Fruit fly (Drosophila melanogaster) whole organism, prepupa: ENCODE data around the gene GABPI.

Experiments
- Blimp-1 ChIP-seq: fragments of 200-800 bp; sonication (Bioruptor generic); optimal IDR thresholded peaks from 3 replicates; lab custom pipeline; 2017; ENCODE audit warnings: missing biosample characterization, missing genetic modification characterization, mild to moderate bottlenecking, moderate library complexity, missing genetic modification reagents
- CG10631 ChIP-seq: fragments of 200-800 bp; sonication (Bioruptor generic); optimal IDR thresholded peaks from 2 replicates; lab custom pipeline; 2016; ENCODE audit warnings: missing biosample characterization, missing genetic modification characterization
- CG10669 ChIP-seq: fragments of 200-800 bp; sonication (Bioruptor generic); optimal IDR thresholded peaks from 3 replicates; lab custom pipeline; 2018; ENCODE audit warnings: missing biosample characterization, mild to moderate bottlenecking, missing genetic modification characterization, moderate library complexity
- CG11294 ChIP-seq: fragments of 200-800 bp; sonication (Bioruptor generic); IDR thresholded peaks from 2 replicates; pipeline ENCODE4 v1.3.6; 2022; ENCODE audit warnings: missing biosample characterization, missing genetic modification characterization
- CG11762 ChIP-seq: fragments of 200-800 bp; sonication (Bioruptor generic); optimal IDR thresholded peaks from 3 replicates; lab custom pipeline; 2016; ENCODE audit warnings: missing biosample characterization, missing genetic modification characterization; ENCODE audit not compliant: insufficient read depth
- CG11902 ChIP-seq: fragments of 200-800 bp; sonication (Bioruptor generic); optimal IDR thresholded peaks from 3 replicates; lab custom pipeline; 2016; ENCODE audit warnings: missing biosample characterization, missing genetic modification characterization
- CG15336 ChIP-seq: fragments of 200-800 bp; sonication (Bioruptor generic); IDR thresholded peaks from 2 replicates; pipeline ENCODE4 v1.3.6; 2022; ENCODE audit warnings: missing biosample characterization, missing genetic modification characterization
- CG1621 ChIP-seq: fragments of 200-800 bp; sonication (Bioruptor generic); optimal IDR thresholded peaks from 3 replicates; lab custom pipeline; 2018; ENCODE audit warnings: missing biosample characterization, mild to moderate bottlenecking, missing genetic modification characterization
- CG16779 ChIP-seq: fragments of 200-800 bp; sonication (Bioruptor generic); optimal IDR thresholded peaks from 3 replicates; lab custom pipeline; 2017; ENCODE audit warnings: missing biosample characterization, mild to moderate bottlenecking, missing genetic modification characterization
- CG3032 ChIP-seq: fragments of 200-800 bp; optimal IDR thresholded peaks from 2 replicates; lab custom pipeline; 2019; ENCODE audit warnings: missing biosample characterization, mild to moderate bottlenecking, missing genetic modification characterization, moderate library complexity
- CG31627 ChIP-seq: fragments of 200-800 bp; sonication (Bioruptor generic); optimal IDR thresholded peaks from 3 replicates; lab custom pipeline; 2016; ENCODE audit warnings: missing biosample characterization, missing genetic modification characterization
- CG34406 ChIP-seq: fragments of 200-800 bp; sonication (Bioruptor generic); optimal IDR thresholded peaks from 3 replicates; lab custom pipeline; 2016; ENCODE audit warnings: missing biosample characterization, missing genetic modification characterization
- CG3919 ChIP-seq: fragments of 200-800 bp; sonication (Bioruptor generic); optimal IDR thresholded peaks from 3 replicates; lab custom pipeline; 2016; ENCODE audit warnings: missing biosample characterization, missing genetic modification characterization
- CG4318 ChIP-seq: fragments of 200-800 bp; sonication (Bioruptor generic); optimal IDR thresholded peaks from 3 replicates; lab custom pipeline; 2017; ENCODE audit warnings: missing biosample characterization, mild to moderate bottlenecking, missing genetic modification characterization
- CG6163 ChIP-seq: fragments of 200-800 bp; sonication (Bioruptor generic); IDR thresholded peaks from 3 replicates; pipeline ENCODE4 v1.3.6; 2022; ENCODE audit warnings: missing biosample characterization, missing genetic modification characterization
- CG6276 ChIP-seq: fragments of 200-800 bp; sonication (Bioruptor generic); optimal IDR thresholded peaks from 2 replicates; lab custom pipeline; 2017; ENCODE audit warnings: missing biosample characterization, mild to moderate bottlenecking, missing genetic modification characterization
- CG6808 ChIP-seq: fragments of 200-800 bp; sonication (Bioruptor generic); optimal IDR thresholded peaks from 3 replicates; lab custom pipeline; 2017; ENCODE audit warnings: missing biosample characterization, missing genetic modification characterization, mild to moderate bottlenecking, moderate library complexity, missing genetic modification reagents
- CG6854 ChIP-seq: fragments of 200-800 bp; sonication (Bioruptor generic); optimal IDR thresholded peaks from 2 replicates; lab custom pipeline; 2017; ENCODE audit warnings: missing biosample characterization, mild to moderate bottlenecking, missing genetic modification characterization
- CG7368 ChIP-seq: fragments of 200-800 bp; sonication (Bioruptor generic); optimal IDR thresholded peaks from 3 replicates; lab custom pipeline; 2016; ENCODE audit warnings: missing biosample characterization, missing genetic modification characterization
- CG8119 ChIP-seq: fragments of 200-800 bp; sonication (Bioruptor generic); IDR thresholded peaks from 3 replicates; pipeline ENCODE4 v1.3.6; 2022; ENCODE audit warnings: missing biosample characterization, missing genetic modification characterization
- CG8319 ChIP-seq: fragments of 200-800 bp; sonication (Bioruptor generic); optimal IDR thresholded peaks from 3 replicates; lab custom pipeline; 2016; ENCODE audit warnings: missing biosample characterization, missing genetic modification characterization
- CG9139 ChIP-seq: fragments of 200-800 bp; sonication (Bioruptor generic); optimal IDR thresholded peaks from 3 replicates; lab custom pipeline; 2017; ENCODE audit warnings: missing biosample characterization, mild to moderate bottlenecking, missing genetic modification characterization
- Eip75B ChIP-seq: fragments of 200-800 bp; sonication (Bioruptor generic); optimal IDR thresholded peaks from 3 replicates; lab custom pipeline; 2016; ENCODE audit warnings: missing biosample characterization, missing genetic modification characterization
- Eip78C ChIP-seq: fragments of 200-800 bp; sonication (Bioruptor generic); peaks from one replicate; lab custom pipeline; 2016; ENCODE audit warnings: missing biosample characterization, missing genetic modification characterization
- Ets21C ChIP-seq: fragments of 200-800 bp; sonication (Bioruptor generic); optimal IDR thresholded peaks from 3 replicates; lab custom pipeline; 2016; ENCODE audit warnings: missing biosample characterization, missing genetic modification characterization
- Gug ChIP-seq: fragments of 200-800 bp; sonication (Bioruptor generic); IDR thresholded peaks from 2 replicates; pipeline ENCODE4 v1.3.6; 2022; ENCODE audit warnings: missing biosample characterization, missing genetic modification characterization
- Hr38 ChIP-seq: sonication (Bioruptor generic); optimal IDR thresholded peaks from 2 replicates; lab custom pipeline; 2016; ENCODE audit warnings: missing biosample characterization, missing genetic modification characterization
- Hr39 ChIP-seq: fragments of 200-800 bp; sonication (Bioruptor generic); optimal IDR thresholded peaks from 2 replicates; lab custom pipeline; 2016; ENCODE audit warnings: missing biosample characterization, missing genetic modification characterization
- Hr4 ChIP-seq: fragments of 200-800 bp; sonication (Bioruptor generic); optimal IDR thresholded peaks from 3 replicates; lab custom pipeline; 2016; ENCODE audit warnings: missing biosample characterization, missing genetic modification characterization
- Lpt ChIP-seq: fragments of 200-800 bp; sonication (Bioruptor generic); optimal IDR thresholded peaks from 3 replicates; lab custom pipeline; 2016; ENCODE audit warnings: missing biosample characterization, missing genetic modification characterization
- Met ChIP-seq: fragments of 200-800 bp; sonication (Bioruptor generic); optimal IDR thresholded peaks from 3 replicates; lab custom pipeline; 2016; ENCODE audit warnings: missing biosample characterization, missing genetic modification characterization
- OdsH ChIP-seq: fragments of 200-800 bp; sonication (Bioruptor generic); optimal IDR thresholded peaks from 3 replicates; lab custom pipeline; 2016; ENCODE audit warnings: missing biosample characterization, missing genetic modification characterization
- Smox ChIP-seq: fragments of 200-800 bp; sonication (Bioruptor generic); optimal IDR thresholded peaks from 3 replicates; lab custom pipeline; 2016; ENCODE audit warnings: missing biosample characterization, missing genetic modification characterization
- Sox102F ChIP-seq: fragments of 200-800 bp; sonication (Bioruptor generic); optimal IDR thresholded peaks from 2 replicates; lab custom pipeline; 2016; ENCODE audit warnings: missing biosample characterization, mild to moderate bottlenecking, missing genetic modification characterization
- Sox14 ChIP-seq: fragments of 200-800 bp; sonication (Bioruptor generic); optimal IDR thresholded peaks from 3 replicates; lab custom pipeline; 2016; ENCODE audit warnings: missing biosample characterization, missing genetic modification characterization
- Sox15 ChIP-seq: fragments of 200-800 bp; sonication (Bioruptor generic); optimal IDR thresholded peaks from 3 replicates; lab custom pipeline; 2016; ENCODE audit warnings: missing biosample characterization, missing genetic modification characterization
- achi ChIP-seq: fragments of 200-800 bp; sonication (Bioruptor generic); optimal IDR thresholded peaks from 3 replicates; lab custom pipeline; 2016; ENCODE audit warnings: missing biosample characterization, missing genetic modification characterization
- cyc ChIP-seq: fragments of 200-800 bp; sonication (Bioruptor generic); optimal IDR thresholded peaks from 3 replicates; lab custom pipeline; 2016; ENCODE audit warnings: missing biosample characterization, missing genetic modification characterization
- dac ChIP-seq: fragments of 200-800 bp; sonication (Bioruptor generic); optimal IDR thresholded peaks from 2 replicates; lab custom pipeline; 2017; ENCODE audit warnings: missing biosample characterization, mild to moderate bottlenecking, missing genetic modification characterization
- dsx ChIP-seq: fragments of 200-800 bp; optimal IDR thresholded peaks from 3 replicates; lab custom pipeline; 2019; ENCODE audit warnings: missing biosample characterization, mild to moderate bottlenecking, missing genetic modification characterization, moderate library complexity; ENCODE audit not compliant: poor library complexity, severe bottlenecking
- eg ChIP-seq: fragments of 200-800 bp; sonication (Bioruptor generic); IDR thresholded peaks from 3 replicates; pipeline ENCODE4 v1.3.6; 2022; ENCODE audit warnings: missing biosample characterization, missing genetic modification characterization
- esn ChIP-seq: fragments of 200-800 bp; sonication (Bioruptor generic); optimal IDR thresholded peaks from 2 replicates; lab custom pipeline; 2016; ENCODE audit warnings: missing biosample characterization, mild to moderate bottlenecking, missing genetic modification characterization, moderate library complexity
- fd59A ChIP-seq: fragments of 200-800 bp; sonication (Bioruptor generic); optimal IDR thresholded peaks from 2 replicates; lab custom pipeline; 2017; ENCODE audit warnings: missing biosample characterization, mild to moderate bottlenecking, missing genetic modification characterization, missing genetic modification reagents
- fkh ChIP-seq: fragments of 200-800 bp; sonication (Bioruptor generic); optimal IDR thresholded peaks from 3 replicates; lab custom pipeline; 2017; ENCODE audit warnings: missing biosample characterization, mild to moderate bottlenecking, missing genetic modification characterization, moderate library complexity
- lz ChIP-seq: fragments of 200-800 bp; sonication (Bioruptor generic); optimal IDR thresholded peaks from 3 replicates; lab custom pipeline; 2016; ENCODE audit warnings: missing biosample characterization, missing genetic modification characterization
- net ChIP-seq: fragments of 200-800 bp; sonication (Bioruptor generic); optimal IDR thresholded peaks from 3 replicates; lab custom pipeline; 2016; ENCODE audit warnings: missing biosample characterization, missing genetic modification characterization
- pdm3 ChIP-seq: fragments of 200-800 bp; sonication (Bioruptor generic); optimal IDR thresholded peaks from 3 replicates; lab custom pipeline; 2016; ENCODE audit warnings: missing biosample characterization, missing genetic modification characterization
- salr ChIP-seq, 2 experiments: fragments of 200-800 bp; sonication (Bioruptor generic); optimal IDR thresholded peaks; 3 replicates each; lab custom pipeline; 2016 to 2018; ENCODE audit warnings: missing biosample characterization in 2 of 2, missing genetic modification characterization in 2 of 2, mild to moderate bottlenecking in 1 of 2
- spab ChIP-seq: fragments of 200-800 bp; sonication (Bioruptor generic); optimal IDR thresholded peaks from 2 replicates; lab custom pipeline; 2017; ENCODE audit warnings: missing biosample characterization, mild to moderate bottlenecking, missing genetic modification characterization, missing genetic modification reagents
- ss ChIP-seq, 2 experiments: fragments of 200-800 bp; sonication (Bioruptor generic); optimal IDR thresholded peaks; 2 replicates in 1 of 2; 3 replicates in 1 of 2; lab custom pipeline; 2017 to 2018; ENCODE audit warnings: mild to moderate bottlenecking in 2 of 2, missing biosample characterization in 2 of 2, missing genetic modification characterization in 2 of 2, moderate library complexity in 1 of 2
- svp ChIP-seq: fragments of 200-800 bp; sonication (Bioruptor generic); peaks from one replicate; lab custom pipeline; 2016; ENCODE audit warnings: missing biosample characterization, missing genetic modification characterization
- topi ChIP-seq: fragments of 200-800 bp; sonication (Bioruptor generic); optimal IDR thresholded peaks from 3 replicates; lab custom pipeline; 2016; ENCODE audit warnings: missing biosample characterization, missing genetic modification characterization
- vri ChIP-seq: fragments of 200-800 bp; sonication (Bioruptor generic); optimal IDR thresholded peaks from 3 replicates; lab custom pipeline; 2016; ENCODE audit warnings: missing biosample characterization, mild to moderate bottlenecking, missing genetic modification characterization

Gene GABPI

DNA sequence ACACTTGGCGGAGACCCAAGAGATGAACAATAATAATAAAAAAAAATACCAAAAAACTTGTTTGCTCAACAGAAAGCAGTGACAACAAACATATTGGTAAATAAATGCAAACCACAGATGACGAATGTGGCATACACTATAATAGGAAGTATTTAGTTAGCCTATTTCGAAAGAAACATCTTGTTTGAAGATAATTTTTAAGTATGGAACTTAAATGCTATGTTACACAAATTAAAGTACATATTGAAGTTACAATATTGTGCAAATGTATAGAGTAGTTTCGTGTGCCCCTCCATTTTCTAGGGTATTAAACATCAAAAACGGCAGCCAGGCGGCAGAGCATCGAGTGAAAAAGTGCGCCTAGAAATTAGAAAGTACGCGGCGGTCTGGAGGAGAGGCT, 26.9 kb upstream of the GABPI start:
- TF ChIP-seq CG10631 (GFP tag; lab: Kevin White, UChicago) (no peak), ss (GFP tag; optimal IDR thresholded peaks at IDR 0.05; lab: Kevin White, UChicago) (no peak), CG34406 (GFP tag; lab: Kevin White, UChicago) (peak; percentile 8), Sox14 (peak; percentile 25), dac (GFP tag; lab: Kevin White, UChicago) (peak; percentile 69), CG6163 (peak; percentile 80), CG8319 (GFP tag; lab: Kevin White, UChicago) (no peak), pdm3 (peak; percentile 47), vri (GFP tag; lab: Kevin White, UChicago) (no peak), net (GFP tag; lab: Kevin White, UChicago) (peak; percentile 28), CG15336 (peak; percentile 93), salr (GFP tag; optimal IDR thresholded peaks at IDR 0.05; lab: Kevin White, UChicago) (peak in 1 of 2 experiments; percentile 60), OdsH (GFP tag; lab: Kevin White, UChicago) (peak; percentile 49), CG7368 (GFP tag; lab: Kevin White, UChicago) (peak; percentile 22), Hr4 (GFP tag; lab: Kevin White, UChicago) (peak; percentile 93), Hr38 (GFP tag; lab: Kevin White, UChicago) (no peak), Smox (GFP tag; lab: Kevin White, UChicago) (no peak), Ets21C (GFP tag; lab: Kevin White, UChicago) (no peak), Sox102F (GFP tag; lab: Kevin White, UChicago) (no peak), dsx (no peak), CG11762 (peak; percentile 21), lz (no peak), CG6808 (GFP tag; lab: Kevin White, UChicago) (no peak), cyc (GFP tag; lab: Kevin White, UChicago) (no peak), achi (peak; percentile 57), CG10669 (GFP tag; lab: Kevin White, UChicago) (no peak), CG31627 (GFP tag; lab: Kevin White, UChicago) (no peak), Blimp-1 (GFP tag; lab: Kevin White, UChicago) (no peak), Sox15 (no peak), CG11902 (GFP tag; lab: Kevin White, UChicago) (no peak), Eip78C (peak; percentile 86), Lpt (GFP tag; lab: Kevin White, UChicago) (peak; percentile 11), topi (GFP tag; lab: Kevin White, UChicago) (no peak), Hr39 (GFP tag; lab: Kevin White, UChicago) (no peak), CG1621 (tag; lab: Kevin White, UChicago) (no peak), eg (GFP tag; lab: Robert Waterston, UW) (peak; percentile 83), fkh (peak; percentile 7), esn (GFP tag; lab: Kevin White, UChicago) (no peak), Eip75B (GFP tag; lab: Kevin White, UChicago) (peak; percentile 15), Met (no peak), CG4318 (GFP tag; lab: Kevin White, UChicago) (peak; percentile 86), fd59A (no peak), CG16779 (tag; lab: Kevin White, UChicago) (no peak), spab (GFP tag; lab: Kevin White, UChicago) (no peak), CG9139 (GFP tag; lab: Kevin White, UChicago) (no peak), CG3919 (GFP tag; lab: Kevin White, UChicago) (peak; percentile 46), CG8119 (peak; percentile 93), svp (GFP tag; lab: Kevin White, UChicago) (no peak), CG11294 (peak; percentile 52; the same call in 1 of the 2 replicates), CG6854 (GFP tag; lab: Kevin White, UChicago) (no peak), CG3032 (no peak), Gug (GFP tag; lab: Robert Waterston, UW) (peak; percentile 63), CG6276 (peak; percentile 85)
